Worm (Caenorhabditis elegans) whole organism, young adult: Measurements from ENCODE around the gene mcm-7.

ENCODE experiments used
- B0035.1 ChIP-seq: sonication (generic microtip); optimal IDR thresholded peaks from 2 replicates; lab custom pipeline; 2016; ENCODE audit warnings: missing genetic modification characterization, mild to moderate bottlenecking, missing compliant biosample characterization, missing genotype, missing genetic modification reagents
- C06A6.2 ChIP-seq: fragments of 200-800 bp; sonication (Bioruptor generic); conservative IDR thresholded peaks from 2 replicates; pipeline ENCODE4 v1.3.6; 2022; ENCODE audit warnings: missing genetic modification characterization, missing compliant biosample characterization
- D2030.7 ChIP-seq: fragments of 200-800 bp; sonication (Bioruptor generic); IDR thresholded peaks from 2 replicates; pipeline ENCODE4 v1.3.6; 2022; ENCODE audit warnings: missing genetic modification reagents, missing genetic modification characterization, missing compliant biosample characterization
- F10E7.11 ChIP-seq: sonication (generic microtip); optimal IDR thresholded peaks from 2 replicates; lab custom pipeline; 2017; ENCODE audit warnings: mild to moderate bottlenecking, missing genetic modification characterization, moderate library complexity, missing compliant biosample characterization
- F22D6.2 ChIP-seq: sonication (generic microtip); optimal IDR thresholded peaks from 2 replicates; lab custom pipeline; 2016; ENCODE audit warnings: mild to moderate bottlenecking, missing genetic modification characterization, missing compliant biosample characterization
- F23B12.7 ChIP-seq: sonication (generic microtip); optimal IDR thresholded peaks from 2 replicates; lab custom pipeline; 2017; ENCODE audit warnings: missing genetic modification characterization, mild to moderate bottlenecking, missing compliant biosample characterization, antibody characterized with exemption, moderate library complexity; ENCODE audit not compliant: insufficient read depth
- T26A5.8 ChIP-seq: sonication (generic microtip); optimal IDR thresholded peaks from 2 replicates; lab custom pipeline; 2016; ENCODE audit warnings: missing genetic modification characterization, missing compliant biosample characterization
- Y53F4B.3 ChIP-seq: fragments of 200-800 bp; sonication (Bioruptor generic); IDR thresholded peaks from 2 replicates; pipeline ENCODE4 v1.3.6; 2022; ENCODE audit warnings: missing genetic modification reagents, missing genetic modification characterization, missing compliant biosample characterization
- Y56A3A.18 ChIP-seq: fragments of 200-800 bp; sonication (Bioruptor generic); IDR thresholded peaks from 2 replicates; pipeline ENCODE4 v1.3.6; 2022; ENCODE audit warnings: missing genetic modification reagents, missing genetic modification characterization, missing compliant biosample characterization
- akir-1 ChIP-seq: fragments of 200-800 bp; sonication (Bioruptor generic); optimal IDR thresholded peaks from 2 replicates; lab custom pipeline; 2018; ENCODE audit warnings: mild to moderate bottlenecking, missing genetic modification characterization, moderate library complexity, missing compliant biosample characterization
- ama-1 ChIP-seq, 3 experiments: fragments of 150-350 bp in 1 of 3; sonication (generic microtip) in 2 of 3; optimal IDR thresholded peaks; 2 replicates each; lab custom pipeline; 2014 to 2018; ENCODE audit warnings: missing biosample characterization in 2 of 3, missing genetic modification characterization in 2 of 3, missing genetic modification reagents in 2 of 3
- aptf-2 ChIP-seq: fragments of 200-800 bp; sonication (Bioruptor generic); conservative IDR thresholded peaks from 2 replicates; pipeline ENCODE4 v1.3.6; 2022; ENCODE audit warnings: missing genetic modification reagents, missing genetic modification characterization, missing compliant biosample characterization
- attf-3 ChIP-seq: fragments of 200-800 bp; sonication (Bioruptor generic); conservative IDR thresholded peaks from 2 replicates; pipeline ENCODE4 v1.3.6; 2022; ENCODE audit warnings: missing genetic modification reagents, missing genetic modification characterization, missing compliant biosample characterization
- attf-6 ChIP-seq: fragments of 200-800 bp; sonication (Bioruptor generic); IDR thresholded peaks from 2 replicates; pipeline ENCODE4 v1.3.6; 2022; ENCODE audit warnings: missing genetic modification reagents, missing genetic modification characterization, missing compliant biosample characterization
- cebp-1 ChIP-seq, 2 experiments: fragments of 200-800 bp in 1 of 2; sonication (Bioruptor generic) in 1 of 2; sonication (generic microtip) in 1 of 2; IDR thresholded peaks in 1 of 2; optimal IDR thresholded peaks in 1 of 2; 2 replicates each; pipeline versions ENCODE4 v1.3.6 to Lab custom; 2017 to 2022; ENCODE audit warnings: missing compliant biosample characterization in 2 of 2, missing genetic modification characterization in 2 of 2, mild to moderate bottlenecking in 1 of 2, missing genetic modification reagents in 1 of 2, moderate library complexity in 1 of 2
- cebp-2 ChIP-seq: fragments of 200-800 bp; sonication (Bioruptor generic); IDR thresholded peaks from 2 replicates; pipeline ENCODE4 v1.3.6; 2022; ENCODE audit warnings: missing genetic modification characterization, missing compliant biosample characterization
- ceh-100 ChIP-seq: fragments of 200-800 bp; sonication (Bioruptor generic); IDR thresholded peaks from 2 replicates; pipeline ENCODE4 v1.3.6; 2022; ENCODE audit warnings: missing genetic modification reagents, missing genetic modification characterization, missing compliant biosample characterization
- ceh-27 ChIP-seq: fragments of 200-800 bp; sonication (Bioruptor generic); optimal IDR thresholded peaks from 2 replicates; lab custom pipeline; 2018; ENCODE audit warnings: mild to moderate bottlenecking, missing genetic modification characterization, moderate library complexity, missing compliant biosample characterization
- ceh-40 ChIP-seq: fragments of 200-800 bp; sonication (Bioruptor generic); IDR thresholded peaks from 2 replicates; pipeline ENCODE4 v1.3.6; 2022; ENCODE audit warnings: missing genetic modification characterization, missing compliant biosample characterization
- ceh-58 ChIP-seq: fragments of 200-800 bp; sonication (Bioruptor generic); IDR thresholded peaks from 2 replicates; pipeline ENCODE4 v1.3.6; 2022; ENCODE audit warnings: missing genetic modification characterization, missing compliant biosample characterization
- chd-7 ChIP-seq: sonication (generic microtip); optimal IDR thresholded peaks from 2 replicates; lab custom pipeline; 2016; ENCODE audit warnings: mild to moderate bottlenecking, missing genetic modification characterization, moderate library complexity, missing compliant biosample characterization
- dpl-1 ChIP-seq: fragments of 150-350 bp; optimal IDR thresholded peaks from 2 replicates; lab custom pipeline; 2014; ENCODE audit warnings: missing biosample characterization, missing genetic modification reagents, missing genetic modification characterization
- egl-44 ChIP-seq: fragments of 200-800 bp; sonication (Bioruptor generic); IDR thresholded peaks from 2 replicates; pipeline ENCODE4 v1.3.6; 2022; ENCODE audit warnings: missing genetic modification reagents, missing genetic modification characterization, missing compliant biosample characterization
- gei-17 ChIP-seq: fragments of 200-800 bp; sonication (Bioruptor generic); optimal IDR thresholded peaks from 2 replicates; lab custom pipeline; 2018; ENCODE audit warnings: mild to moderate bottlenecking, missing genetic modification characterization, missing compliant biosample characterization
- hmg-1.2 ChIP-seq: fragments of 200-800 bp; sonication (Bioruptor generic); IDR thresholded peaks from 2 replicates; pipeline ENCODE4 v1.3.6; 2022; ENCODE audit warnings: missing genetic modification reagents, missing genetic modification characterization, missing compliant biosample characterization
- hmg-20 ChIP-seq: fragments of 200-800 bp; sonication (Bioruptor generic); IDR thresholded peaks from 2 replicates; pipeline ENCODE4 v1.3.6; 2022; ENCODE audit warnings: missing genetic modification reagents, missing genetic modification characterization, missing compliant biosample characterization
- let-607 ChIP-seq, 2 experiments: fragments of 200-800 bp in 1 of 2; sonication (Bioruptor generic) in 1 of 2; sonication (generic microtip) in 1 of 2; optimal IDR thresholded peaks; 2 replicates each; lab custom pipeline; 2016 to 2018; ENCODE audit warnings: mild to moderate bottlenecking in 2 of 2, missing compliant biosample characterization in 2 of 2, missing genetic modification characterization in 2 of 2, moderate library complexity in 2 of 2, missing genotype in 1 of 2
- lin-40 ChIP-seq: sonication (generic microtip); optimal IDR thresholded peaks from 2 replicates; lab custom pipeline; 2016; ENCODE audit warnings: missing genetic modification characterization, mild to moderate bottlenecking, missing compliant biosample characterization, missing genotype, missing genetic modification reagents
- lsy-27 ChIP-seq: sonication (generic microtip); optimal IDR thresholded peaks from 2 replicates; lab custom pipeline; 2017; ENCODE audit warnings: missing genetic modification characterization, mild to moderate bottlenecking, missing compliant biosample characterization, antibody characterized with exemption, missing genotype, borderline replicate concordance; ENCODE audit not compliant: insufficient read depth
- nfyb-1 ChIP-seq: fragments of 200-800 bp; sonication (Bioruptor generic); IDR thresholded peaks from 2 replicates; pipeline ENCODE4 v1.3.6; 2022; ENCODE audit warnings: missing genetic modification reagents, missing genetic modification characterization, missing compliant biosample characterization
- nhr-179 ChIP-seq: sonication (generic microtip); optimal IDR thresholded peaks from 2 replicates; lab custom pipeline; 2016; ENCODE audit warnings: mild to moderate bottlenecking, missing genetic modification characterization, missing compliant biosample characterization
- nhr-80 ChIP-seq: sonication (generic microtip); optimal IDR thresholded peaks from 2 replicates; lab custom pipeline; 2016; ENCODE audit warnings: missing genetic modification characterization, missing compliant biosample characterization
- rec-8 ChIP-seq, 2 experiments: sonication (generic microtip); optimal IDR thresholded peaks; 2 replicates each; lab custom pipeline; 2016; ENCODE audit warnings: mild to moderate bottlenecking in 2 of 2, missing genetic modification characterization in 2 of 2, missing genetic modification reagents in 2 of 2, missing genotype in 2 of 2, missing biosample characterization in 1 of 2, missing compliant biosample characterization in 1 of 2, moderate library complexity in 1 of 2
- sea-2 ChIP-seq: fragments of 200-800 bp; sonication (Bioruptor generic); IDR thresholded peaks from 2 replicates; pipeline ENCODE4 v1.3.6; 2022; ENCODE audit warnings: missing genetic modification characterization, missing compliant biosample characterization
- snpc-1.3 ChIP-seq: sonication (generic microtip); optimal IDR thresholded peaks from 2 replicates; lab custom pipeline; 2017; ENCODE audit warnings: missing genetic modification characterization, mild to moderate bottlenecking, missing compliant biosample characterization, antibody characterized with exemption, moderate library complexity, missing genotype, missing genetic modification reagents; ENCODE audit not compliant: insufficient read depth
- somi-1 ChIP-seq: fragments of 200-800 bp; sonication (Bioruptor generic); optimal IDR thresholded peaks from 2 replicates; lab custom pipeline; 2018; ENCODE audit warnings: mild to moderate bottlenecking, missing genetic modification characterization, missing compliant biosample characterization
- sptf-2 ChIP-seq: fragments of 200-800 bp; sonication (Bioruptor generic); optimal IDR thresholded peaks from 2 replicates; lab custom pipeline; 2018; ENCODE audit warnings: mild to moderate bottlenecking, missing genetic modification characterization, missing compliant biosample characterization
- tbp1 ChIP-seq: fragments of 200-800 bp; sonication (Bioruptor generic); optimal IDR thresholded peaks from 2 replicates; lab custom pipeline; 2018; ENCODE audit warnings: mild to moderate bottlenecking, missing genetic modification characterization, missing compliant biosample characterization
- ztf-25 ChIP-seq: fragments of 200-800 bp; sonication (Bioruptor generic); IDR thresholded peaks from 2 replicates; pipeline ENCODE4 v1.3.6; 2022; ENCODE audit warnings: missing genetic modification reagents, missing genetic modification characterization, missing compliant biosample characterization
- ztf-26 ChIP-seq: sonication (generic microtip); optimal IDR thresholded peaks from 2 replicates; lab custom pipeline; 2017; ENCODE audit warnings: missing genetic modification characterization, missing compliant biosample characterization
- ztf-28 ChIP-seq: fragments of 200-800 bp; sonication (Bioruptor generic); IDR thresholded peaks from 2 replicates; pipeline ENCODE4 v1.3.6; 2022; ENCODE audit warnings: missing genetic modification reagents, missing genetic modification characterization, missing compliant biosample characterization

mcm-7 gene

ce11 chrV:4359127-4359526, 12.2 kb downstream of the mcm-7 start:
- no peak for TF ChIP-seq cebp-2 (GFP tag; lab: Robert Waterston, UW)
- TF ChIP-seq Y53F4B.3 (GFP tag; lab: Robert Waterston, UW): no peak
- TF ChIP-seq ceh-100 (GFP tag; lab: Robert Waterston, UW): no peak
- no peak for TF ChIP-seq ztf-28
- TF ChIP-seq gei-17: no peak
- no peak for TF ChIP-seq F10E7.11 (tag; lab: Kevin White, UChicago)
- no peak for TF ChIP-seq sea-2 (GFP tag; lab: Robert Waterston, UW)
- no peak for TF ChIP-seq chd-7 (tag; lab: Kevin White, UChicago)
- no peak for TF ChIP-seq ama-1 (optimal IDR thresholded peaks at IDR 0.05; lab: Kevin White, UChicago)
- no peak for TF ChIP-seq ama-1 (GFP tag; optimal IDR thresholded peaks at IDR 0.05; lab: Kevin White, UChicago)
- no peak for TF ChIP-seq hmg-1.2 (GFP tag; lab: Robert Waterston, UW)

- TF ChIP-seq let-607 (tag; optimal IDR thresholded peaks at IDR 0.05; lab: Kevin White, UChicago) (peak in 1 of 2 experiments; percentile 62), nhr-80 (tag; lab: Kevin White, UChicago) (peak; percentile 24), F22D6.2 (tag; lab: Kevin White, UChicago) (no peak)
These were observed 13.1 kb downstream of the mcm-7 start for ce11 chrV:4360018-4360417.

ce11 chrV:4361505-4361904, 14.5 kb downstream of the mcm-7 start, which contains the start of gene F32D1.3:
Gene F32D1.3, minus strand, starts transcription at chrV:4361569.
- TF ChIP-seq aptf-2 (GFP tag; lab: Robert Waterston, UW): no peak
- TF ChIP-seq Y56A3A.18: no peak

ce11 chrV:4364517-4364916, 17.6 kb downstream of the mcm-7 start, which contains the start of gene grl-13:
Gene grl-13, minus strand, starts transcription at chrV:4364617.
- no peak for TF ChIP-seq D2030.7 (GFP tag; lab: Robert Waterston, UW)
- TF ChIP-seq somi-1: no peak
- TF ChIP-seq hmg-20: no peak
- TF ChIP-seq lsy-27 (tag; lab: Kevin White, UChicago): no peak
- no peak for TF ChIP-seq nfyb-1 (GFP tag; lab: Robert Waterston, UW)
- TF ChIP-seq ceh-27: no peak
- TF ChIP-seq sea-2 (GFP tag; lab: Robert Waterston, UW): no peak
- no peak for TF ChIP-seq akir-1
- TF ChIP-seq cebp-1 (GFP tag; IDR thresholded peaks at IDR 0.05; lab: Robert Waterston, UW): no peak
- TF ChIP-seq cebp-1 (tag; optimal IDR thresholded peaks at IDR 0.05; lab: Kevin White, UChicago): no peak
- no peak for TF ChIP-seq tbp1 (GFP tag; lab: Kevin White, UChicago)
- no peak for TF ChIP-seq nhr-179 (tag; lab: Kevin White, UChicago)
- no peak for TF ChIP-seq attf-3 (GFP tag; lab: Robert Waterston, UW)
- TF ChIP-seq B0035.1 (tag; lab: Kevin White, UChicago): no peak
- TF ChIP-seq T26A5.8 (tag; lab: Kevin White, UChicago): no peak
- TF ChIP-seq, all 124 proteins: peak for 0

- TF ChIP-seq ztf-26 (tag; lab: Kevin White, UChicago) (no peak), rec-8 (tag; optimal IDR thresholded peaks at IDR 0.05; lab: Kevin White, UChicago) (no peak), sptf-2 (GFP tag; lab: Kevin White, UChicago) (no peak), C06A6.2 (GFP tag; lab: Robert Waterston, UW) (no peak), T26A5.8 (tag; lab: Kevin White, UChicago) (no peak), ceh-27 (no peak), ceh-40 (GFP tag; lab: Robert Waterston, UW) (no peak), dpl-1 (no peak), snpc-1.3 (tag; lab: Kevin White, UChicago) (no peak), aptf-2 (GFP tag; lab: Robert Waterston, UW) (no peak), ztf-25 (no peak), ceh-58 (GFP tag; lab: Robert Waterston, UW) (no peak), F23B12.7 (tag; lab: Kevin White, UChicago) (no peak), attf-6 (GFP tag; lab: Robert Waterston, UW) (no peak), nhr-179 (tag; lab: Kevin White, UChicago) (no peak), egl-44 (GFP tag; lab: Robert Waterston, UW) (no peak), hmg-20 (no peak), lin-40 (tag; lab: Kevin White, UChicago) (no peak)
These were observed 19.5 kb downstream of the mcm-7 start, which contains the start of gene F32D1.11 for ce11 chrV:4366440-4366839. Gene F32D1.11, minus strand, starts transcription at chrV:4366540.
